Fruit fly (Drosophila melanogaster): ENCODE data around the gene Ets65A.

Ets65A gene

DNA sequence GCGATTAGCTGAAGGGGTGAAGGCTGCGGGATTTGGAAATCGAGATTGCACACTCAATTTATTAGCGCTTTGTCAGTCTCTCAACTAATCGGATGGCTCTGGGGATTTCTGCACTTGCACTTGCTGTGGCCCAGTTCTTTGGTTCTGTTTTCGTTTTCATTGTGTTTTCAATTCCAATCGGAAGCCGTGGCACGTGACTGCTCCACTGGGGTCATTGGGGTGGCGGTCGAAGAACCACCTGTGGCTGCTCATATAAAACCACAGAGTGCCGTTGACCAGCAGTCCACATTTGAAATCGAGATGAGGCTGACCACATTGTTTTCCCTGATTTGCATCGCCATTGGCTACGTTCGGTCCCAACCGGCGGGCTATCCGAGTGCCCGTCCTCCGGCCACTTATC is 63.1 kb downstream of the Ets65A start, which contains the start of gene Cpr65Az:
Gene Cpr65Az, plus strand, starts transcription at position 301 of the 400 bp plus-strand sequence.
- TF ChIP-seq Rel (GFP tag; optimal IDR thresholded peaks at IDR 0.05) (no peak), Rel (tag; optimal IDR thresholded peaks at IDR 0.05) (no peak), Dif (GFP tag; optimal IDR thresholded peaks at IDR 0.05; ENCODE audit: partially characterized antibody) (no peak), CG9705 (GFP tag; optimal IDR thresholded peaks at IDR 0.05) (no peak), dmrt93B (GFP tag; optimal IDR thresholded peaks at IDR 0.05) (no peak), Myc (optimal IDR thresholded peaks at IDR 0.05) (no peak), brk (GFP tag; optimal IDR thresholded peaks at IDR 0.05) (no peak), sv (GFP tag; optimal IDR thresholded peaks at IDR 0.05) (no peak), OdsH (GFP tag; optimal IDR thresholded peaks at IDR 0.05) (no peak), woc (GFP tag; optimal IDR thresholded peaks at IDR 0.05) (no peak), dl (GFP tag; optimal IDR thresholded peaks at IDR 0.05; ENCODE audit: insufficient read depth in 1 of 2, partially characterized antibody in 2 of 2) (no peak), Sp1 (GFP tag; optimal IDR thresholded peaks at IDR 0.05) (no peak), lola (GFP tag; optimal IDR thresholded peaks at IDR 0.05) (no peak), GATAd (GFP tag; optimal IDR thresholded peaks at IDR 0.05) (no peak), CG32264 (GFP tag; optimal IDR thresholded peaks at IDR 0.05) (no peak)

DNA sequence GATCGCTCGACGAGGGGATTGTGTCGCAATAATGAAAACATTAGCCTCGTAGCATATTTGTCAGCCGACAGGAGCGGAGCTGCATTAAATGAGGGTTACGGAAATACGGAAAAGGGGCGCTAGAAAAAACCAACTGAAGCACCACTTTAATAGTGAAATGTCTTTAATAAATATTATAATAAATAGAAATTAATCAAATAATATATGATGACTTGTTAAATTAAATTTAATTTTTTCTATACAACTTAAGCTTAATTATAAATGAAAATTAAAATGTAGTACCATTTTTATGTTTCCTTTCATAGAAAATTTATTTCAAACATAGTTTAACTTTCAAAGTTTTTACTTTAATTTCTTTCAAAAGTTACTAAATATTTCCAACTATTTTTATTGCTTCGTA is 64.6 kb downstream of the Ets65A start:
- TF ChIP-seq Myc (optimal IDR thresholded peaks at IDR 0.05): no peak
- no peak for TF ChIP-seq brk (GFP tag; optimal IDR thresholded peaks at IDR 0.05)
- TF ChIP-seq Abd-B (GFP tag; optimal IDR thresholded peaks at IDR 0.05): no peak
- no peak for TF ChIP-seq rgr (GFP tag; optimal IDR thresholded peaks at IDR 0.05)
- no peak for TF ChIP-seq lola (GFP tag; optimal IDR thresholded peaks at IDR 0.05)
- TF ChIP-seq dl (GFP tag; optimal IDR thresholded peaks at IDR 0.05; ENCODE audit: insufficient read depth in 1 of 2, partially characterized antibody in 2 of 2): no peak
- no peak for TF ChIP-seq dsf (GFP tag; optimal IDR thresholded peaks at IDR 0.05; ENCODE audit: borderline replicate concordance)
- no peak for TF ChIP-seq br (GFP tag; optimal IDR thresholded peaks at IDR 0.05)
- no peak for TF ChIP-seq Sp1 (GFP tag; optimal IDR thresholded peaks at IDR 0.05)
- no peak for TF ChIP-seq N (GFP tag; optimal IDR thresholded peaks at IDR 0.05)
- TF ChIP-seq usp (GFP tag; optimal IDR thresholded peaks at IDR 0.05): no peak
- TF ChIP-seq ey (GFP tag; optimal IDR thresholded peaks at IDR 0.05): no peak
- no peak for TF ChIP-seq CG9705 (GFP tag; optimal IDR thresholded peaks at IDR 0.05)
- no peak for TF ChIP-seq Vsx2 (GFP tag; optimal IDR thresholded peaks at IDR 0.05; ENCODE audit: partially characterized antibody)
- no peak for TF ChIP-seq foxo (GFP tag; optimal IDR thresholded peaks at IDR 0.05)
- no peak for TF ChIP-seq dmrt93B (GFP tag; optimal IDR thresholded peaks at IDR 0.05)
- no peak for TF ChIP-seq psq (GFP tag; optimal IDR thresholded peaks at IDR 0.05)

dm6 chr3L:6162483-6163128 is 65.2 kb downstream of the Ets65A start, which contains the start of gene Prdm13:
TSS of gene Prdm13 (plus strand) at chr3L:6163127.
- TF ChIP-seq CG9705 (GFP tag; optimal IDR thresholded peaks at IDR 0.05) (no peak), Hr78 (GFP tag; optimal IDR thresholded peaks at IDR 0.05) (no peak), Mio (GFP tag; optimal IDR thresholded peaks at IDR 0.05) (no peak), Abd-B (GFP tag; optimal IDR thresholded peaks at IDR 0.05) (no peak), pan (optimal IDR thresholded peaks at IDR 0.05) (no peak), Rel (GFP tag; optimal IDR thresholded peaks at IDR 0.05) (no peak), Rel (tag; optimal IDR thresholded peaks at IDR 0.05) (no peak)
